Fruit fly (Drosophila melanogaster) ovary, adult (tissue): ENCODE measurements around the gene CG34325.

Experiments
- CG17801 ChIP-seq: fragments of 200-800 bp; optimal IDR thresholded peaks from 2 replicates; lab custom pipeline; 2019; ENCODE audit warnings: missing biosample characterization, mild to moderate bottlenecking, missing genetic modification characterization, moderate library complexity; ENCODE audit not compliant: partially characterized antibody

CG34325 gene

dm6 chrX:16678845-16679347 is 42.3 kb downstream of the CG34325 start, which contains the start of the genes CG13010 and sing:
Gene CG13010, minus strand, starts transcription at chrX:16678945.
Gene sing, plus strand, starts transcription at chrX:16679297.
- no peak for TF ChIP-seq CG17801 (GFP tag; lab: Kevin White, UChicago)

dm6 chrX:16677163-16677562 is 44.0 kb downstream of the CG34325 start:
- TF ChIP-seq CG17801 (GFP tag; lab: Kevin White, UChicago): no peak

DNA sequence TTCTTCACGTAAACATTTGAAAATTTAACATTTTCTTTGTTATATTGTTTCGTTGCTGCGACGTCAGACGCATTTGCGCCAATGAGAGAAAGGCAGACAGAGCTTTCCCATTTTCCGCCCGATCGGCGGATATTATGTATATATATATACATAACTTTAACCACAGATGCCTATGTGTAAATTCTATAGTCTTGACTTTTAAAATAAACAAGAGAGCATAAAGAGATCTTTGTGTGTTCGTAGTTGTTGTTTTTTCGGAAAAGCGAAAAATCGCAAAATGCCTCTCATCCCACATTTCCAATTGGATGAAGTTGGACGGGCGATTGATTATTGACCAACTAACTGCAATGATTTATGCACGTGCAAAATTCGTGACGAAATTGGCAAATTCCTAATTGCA is 44.6 kb downstream of the CG34325 start, which contains the start of gene CG13012:
CG13012 (minus strand) TSS at position 101 of the 400 bp plus-strand sequence.
- no peak for TF ChIP-seq CG17801 (GFP tag; lab: Kevin White, UChicago)

dm6 chrX:16674538-16674937 is 46.7 kb downstream of the CG34325 start:
- no peak for TF ChIP-seq CG17801 (GFP tag; lab: Kevin White, UChicago)

dm6 chrX:16672904-16673303 is 48.3 kb downstream of the CG34325 start:
- no peak for TF ChIP-seq CG17801 (GFP tag; lab: Kevin White, UChicago)

DNA sequence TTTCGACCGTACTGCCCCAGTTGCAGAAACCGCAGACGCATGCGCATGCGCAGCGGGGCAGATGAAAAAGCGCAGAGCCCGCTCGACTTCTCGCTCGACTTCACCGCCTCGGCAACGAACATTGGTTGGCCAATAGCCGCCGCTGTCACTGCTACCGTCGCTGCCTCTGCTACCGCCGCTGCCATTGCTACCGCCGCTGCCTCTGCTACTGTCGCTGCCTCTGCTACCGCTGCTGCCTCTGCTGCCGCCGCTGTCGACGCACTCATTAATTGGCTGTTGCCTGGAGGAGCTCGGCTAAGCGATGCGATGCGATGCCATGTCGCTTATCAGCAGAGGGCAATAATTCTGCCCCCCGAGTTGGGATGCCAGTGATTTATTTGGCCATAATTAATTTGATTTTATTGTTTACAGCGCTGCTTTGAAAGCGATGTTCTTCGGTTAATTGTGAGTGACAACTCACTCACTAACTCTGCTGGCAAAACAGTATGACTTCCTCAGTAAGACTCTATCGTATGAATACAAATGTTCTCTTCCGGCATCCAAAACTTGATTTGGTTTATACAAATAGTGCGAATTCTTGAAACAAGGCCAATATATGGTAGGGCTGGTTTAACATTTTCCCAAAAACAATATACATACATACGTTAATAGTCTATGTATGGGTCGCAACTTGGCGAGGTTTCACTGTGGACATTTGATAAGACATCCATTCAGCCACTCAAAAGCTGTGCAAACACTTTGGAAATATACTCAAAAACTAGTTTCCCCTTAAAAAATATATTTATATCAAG is 50.3 kb downstream of the CG34325 start:
- TF ChIP-seq CG17801 (GFP tag; lab: Kevin White, UChicago): no peak

DNA sequence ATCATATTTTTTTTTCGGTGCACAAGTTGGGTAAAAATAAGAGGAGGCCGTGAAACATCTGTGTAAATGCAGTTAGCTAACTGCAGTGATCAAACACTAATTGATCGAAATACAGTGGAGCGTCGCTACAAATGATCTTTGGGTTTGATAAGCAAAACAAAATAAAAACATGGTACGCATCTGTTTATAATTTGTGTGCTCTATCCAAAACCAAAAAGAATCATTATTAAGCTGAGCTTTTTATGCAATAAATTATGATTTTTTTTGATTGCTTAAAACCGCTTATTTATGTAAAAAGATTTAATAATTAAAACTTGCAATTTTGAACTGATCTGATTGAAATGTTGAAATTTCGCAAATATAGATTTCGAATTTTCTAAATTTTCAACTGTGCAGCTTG is 50.9 kb downstream of the CG34325 start:
- no peak for TF ChIP-seq CG17801 (GFP tag; lab: Kevin White, UChicago)

dm6 chrX:16669849-16670248 is 51.4 kb downstream of the CG34325 start:
- TF ChIP-seq CG17801 (GFP tag; lab: Kevin White, UChicago): no peak
